Worm (Caenorhabditis elegans) whole organism, young adult: ENCODE data around the gene ZK856.6.

ENCODE experiments used
- aptf-2 ChIP-seq: fragments of 200-800 bp; sonication (Bioruptor generic); conservative IDR thresholded peaks from 2 replicates; pipeline ENCODE4 v1.3.6; 2022; ENCODE audit warnings: missing genetic modification reagents, missing genetic modification characterization, missing compliant biosample characterization
- aptf-3 ChIP-seq: fragments of 200-800 bp; sonication (Bioruptor generic); IDR thresholded peaks from 2 replicates; pipeline ENCODE4 v1.3.6; 2022; ENCODE audit warnings: missing genetic modification characterization, missing compliant biosample characterization
- atf-7 ChIP-seq: sonication (generic microtip); optimal IDR thresholded peaks from 2 replicates; lab custom pipeline; 2017; ENCODE audit warnings: mild to moderate bottlenecking, missing genetic modification characterization, missing compliant biosample characterization
- cebp-2 ChIP-seq: fragments of 200-800 bp; sonication (Bioruptor generic); IDR thresholded peaks from 2 replicates; pipeline ENCODE4 v1.3.6; 2022; ENCODE audit warnings: missing genetic modification characterization, missing compliant biosample characterization
- ceh-27 ChIP-seq: fragments of 200-800 bp; sonication (Bioruptor generic); optimal IDR thresholded peaks from 2 replicates; lab custom pipeline; 2018; ENCODE audit warnings: mild to moderate bottlenecking, missing genetic modification characterization, moderate library complexity, missing compliant biosample characterization
- ceh-79 ChIP-seq: sonication (generic microtip); optimal IDR thresholded peaks from 2 replicates; lab custom pipeline; 2017; ENCODE audit warnings: mild to moderate bottlenecking, missing genetic modification characterization, missing compliant biosample characterization
- madf-3 ChIP-seq: fragments of 200-800 bp; sonication (Bioruptor generic); IDR thresholded peaks from 2 replicates; pipeline ENCODE4 v1.3.6; 2022; ENCODE audit warnings: missing genetic modification reagents, missing genetic modification characterization, missing compliant biosample characterization
- sdz-38 ChIP-seq: sonication (generic microtip); optimal IDR thresholded peaks from 2 replicates; lab custom pipeline; 2016; ENCODE audit warnings: missing genotype, missing genetic modification characterization, missing compliant biosample characterization
- snpc-1.3 ChIP-seq: sonication (generic microtip); optimal IDR thresholded peaks from 2 replicates; lab custom pipeline; 2017; ENCODE audit warnings: missing genetic modification characterization, mild to moderate bottlenecking, missing compliant biosample characterization, antibody characterized with exemption, moderate library complexity, missing genotype, missing genetic modification reagents; ENCODE audit not compliant: insufficient read depth

ce11 chrV:10225610-10226009 is 27.1 kb downstream of the ZK856.6 start, which contains the start of gene daf-36:
- TF ChIP-seq madf-3 (GFP tag; lab: Robert Waterston, UW) (no peak), ceh-27 (no peak), atf-7 (no peak), aptf-3 (GFP tag; lab: Robert Waterston, UW) (no peak), snpc-1.3 (tag; lab: Kevin White, UChicago) (no peak), ceh-79 (tag; lab: Kevin White, UChicago) (no peak), aptf-2 (no peak), sdz-38 (no peak), cebp-2 (GFP tag; lab: Robert Waterston, UW) (no peak)
